Fruit fly (Drosophila melanogaster) whole organism, embryonic: ENCODE results near the gene Sox21a.

Experiments
- Blimp-1 ChIP-seq: fragments of 200-800 bp; sonication (Bioruptor generic); optimal IDR thresholded peaks from 3 replicates; lab custom pipeline; 2018; ENCODE audit warnings: missing biosample characterization, missing genetic modification characterization, mild to moderate bottlenecking, moderate library complexity, missing genetic modification reagents
- BtbVII ChIP-seq: fragments of 200-800 bp; sonication (Bioruptor generic); optimal IDR thresholded peaks from 3 replicates; lab custom pipeline; 2017; ENCODE audit warnings: missing biosample characterization, mild to moderate bottlenecking, missing genetic modification characterization
- C15 ChIP-seq: fragments of 200-800 bp; sonication (Bioruptor generic); IDR thresholded peaks from 3 replicates; pipeline ENCODE4 v1.3.6; 2022; ENCODE audit warnings: missing biosample characterization, missing genetic modification characterization
- CG10366 ChIP-seq: fragments of 200-800 bp; sonication (Bioruptor generic); IDR thresholded peaks from 2 replicates; pipeline ENCODE4 v1.3.6; 2022; ENCODE audit warnings: missing biosample characterization, missing genetic modification characterization
- CG10979 ChIP-seq: fragments of 200-800 bp; sonication (Bioruptor generic); optimal IDR thresholded peaks from 2 replicates; lab custom pipeline; 2018; ENCODE audit warnings: missing biosample characterization, mild to moderate bottlenecking, missing genetic modification characterization, moderate library complexity
- CG11456 ChIP-seq: fragments of 200-800 bp; sonication (Bioruptor generic); IDR thresholded peaks from 3 replicates; pipeline ENCODE4 v1.3.6; 2022; ENCODE audit warnings: missing biosample characterization, missing genetic modification characterization
- CG11560 ChIP-seq: fragments of 200-800 bp; sonication (Bioruptor generic); IDR thresholded peaks from 3 replicates; pipeline ENCODE4 v1.3.6; 2022; ENCODE audit warnings: missing biosample characterization, missing genetic modification characterization
- CG12219 ChIP-seq: fragments of 200-800 bp; sonication (Bioruptor generic); optimal IDR thresholded peaks from 3 replicates; lab custom pipeline; 2018; ENCODE audit warnings: missing biosample characterization, mild to moderate bottlenecking, missing genetic modification characterization
- CG12391 ChIP-seq: fragments of 200-800 bp; sonication (Bioruptor generic); optimal IDR thresholded peaks from 3 replicates; lab custom pipeline; 2018; ENCODE audit warnings: missing biosample characterization, mild to moderate bottlenecking, missing genetic modification characterization, moderate library complexity
- CG14014 ChIP-seq: fragments of 200-800 bp; sonication (Bioruptor generic); IDR thresholded peaks from 2 replicates; pipeline ENCODE4 v1.3.6; 2022; ENCODE audit warnings: missing biosample characterization, missing genetic modification characterization
- CG14667 ChIP-seq: fragments of 200-800 bp; sonication (Bioruptor generic); IDR thresholded peaks from 2 replicates; pipeline ENCODE4 v1.3.6; 2022; ENCODE audit warnings: missing biosample characterization, missing genetic modification characterization
- CG1602 ChIP-seq: fragments of 200-800 bp; sonication (Bioruptor generic); optimal IDR thresholded peaks from 3 replicates; lab custom pipeline; 2016; ENCODE audit warnings: missing biosample characterization, missing genetic modification characterization
- CG32532 ChIP-seq: fragments of 200-800 bp; sonication (Bioruptor generic); IDR thresholded peaks from 2 replicates; pipeline ENCODE4 v1.3.6; 2022; ENCODE audit warnings: missing biosample characterization, missing genetic modification characterization
- CG3407 ChIP-seq: fragments of 200-800 bp; sonication (Bioruptor generic); optimal IDR thresholded peaks from 2 replicates; lab custom pipeline; 2018; ENCODE audit warnings: missing biosample characterization, mild to moderate bottlenecking, missing genetic modification characterization
- CG34376 ChIP-seq: fragments of 200-800 bp; sonication (Bioruptor generic); optimal IDR thresholded peaks from 2 replicates; lab custom pipeline; 2018; ENCODE audit warnings: missing biosample characterization, mild to moderate bottlenecking, missing genetic modification characterization
- CG4328 ChIP-seq: fragments of 200-800 bp; sonication (Bioruptor generic); optimal IDR thresholded peaks from 3 replicates; lab custom pipeline; 2017; ENCODE audit warnings: missing biosample characterization, missing genetic modification reagents, missing genetic modification characterization
- CG5245 ChIP-seq: fragments of 200-800 bp; sonication (Bioruptor generic); optimal IDR thresholded peaks from 3 replicates; lab custom pipeline; 2016; ENCODE audit warnings: missing biosample characterization, missing genetic modification characterization
- CG6683 ChIP-seq: fragments of 200-800 bp; sonication (Bioruptor generic); optimal IDR thresholded peaks from 2 replicates; lab custom pipeline; 2017; ENCODE audit warnings: missing biosample characterization, mild to moderate bottlenecking, missing genetic modification characterization, missing genetic modification reagents
- CG6765 ChIP-seq: fragments of 200-800 bp; sonication (Bioruptor generic); optimal IDR thresholded peaks from 3 replicates; lab custom pipeline; 2017; ENCODE audit warnings: missing biosample characterization, mild to moderate bottlenecking, missing genetic modification characterization
- CG6813 ChIP-seq: fragments of 200-800 bp; sonication (Bioruptor generic); optimal IDR thresholded peaks from 2 replicates; lab custom pipeline; 2017; ENCODE audit warnings: missing biosample characterization, missing genetic modification characterization, mild to moderate bottlenecking, moderate library complexity, missing genetic modification reagents
- CTCF ChIP-seq: fragments of 200-800 bp; sonication (Bioruptor generic); optimal IDR thresholded peaks from 2 replicates; lab custom pipeline; 2017; ENCODE audit warnings: missing biosample characterization, mild to moderate bottlenecking, missing genetic modification characterization, moderate library complexity
- Dref ChIP-seq: fragments of 200-800 bp; sonication (Bioruptor generic); IDR thresholded peaks from 2 replicates; pipeline ENCODE4 v1.3.6; 2022; ENCODE audit warnings: missing biosample characterization, missing genetic modification characterization
- E2f2 ChIP-seq: fragments of 200-800 bp; sonication (Bioruptor generic); IDR thresholded peaks from 2 replicates; pipeline ENCODE4 v1.3.6; 2022; ENCODE audit warnings: missing biosample characterization, missing genetic modification characterization
- HmgZ ChIP-seq: fragments of 200-800 bp; sonication (Bioruptor generic); optimal IDR thresholded peaks from 2 replicates; lab custom pipeline; 2018; ENCODE audit warnings: missing biosample characterization, mild to moderate bottlenecking, missing genetic modification characterization
- Hr39 ChIP-seq: fragments of >200 bp; optimal IDR thresholded peaks from 2 replicates; lab custom pipeline; 2017
- Oli ChIP-seq: fragments of 200-800 bp; sonication (Bioruptor generic); optimal IDR thresholded peaks from 2 replicates; lab custom pipeline; 2018; ENCODE audit warnings: missing biosample characterization, mild to moderate bottlenecking, missing genetic modification characterization, moderate library complexity
- Poxn ChIP-seq: fragments of 200-800 bp; sonication (Bioruptor generic); IDR thresholded peaks from 2 replicates; pipeline ENCODE4 v1.3.6; 2022; ENCODE audit warnings: missing biosample characterization, missing genetic modification characterization
- Stat92E ChIP-seq, 3 experiments: fragments of >200 bp in 2 of 3; fragments of 200-800 bp in 1 of 3; sonication (Bioruptor generic) in 1 of 3; optimal IDR thresholded peaks; 2 replicates each; lab custom pipeline; 2017 to 2019; ENCODE audit warnings: missing biosample characterization in 3 of 3, missing genetic modification characterization in 3 of 3, mild to moderate bottlenecking in 1 of 3, moderate library complexity in 1 of 3
- ase ChIP-seq: fragments of 200-800 bp; sonication (Bioruptor generic); IDR thresholded peaks from 3 replicates; pipeline ENCODE4 v1.3.6; 2022; ENCODE audit warnings: missing biosample characterization, missing genetic modification characterization
- cad ChIP-seq: fragments of >200 bp; optimal IDR thresholded peaks from 2 replicates; lab custom pipeline; 2017; ENCODE audit warnings: missing biosample characterization, missing genetic modification characterization
- ems ChIP-seq: fragments of 200-800 bp; sonication (Bioruptor generic); optimal IDR thresholded peaks from 3 replicates; lab custom pipeline; 2016; ENCODE audit warnings: missing biosample characterization, missing genetic modification characterization
- eyg ChIP-seq: fragments of 200-800 bp; sonication (Bioruptor generic); optimal IDR thresholded peaks from 3 replicates; lab custom pipeline; 2016; ENCODE audit warnings: missing biosample characterization, missing genetic modification characterization
- fd96Cb ChIP-seq: fragments of 200-800 bp; sonication (Bioruptor generic); optimal IDR thresholded peaks from 2 replicates; lab custom pipeline; 2018; ENCODE audit warnings: missing biosample characterization, mild to moderate bottlenecking, missing genetic modification characterization, moderate library complexity
- grau ChIP-seq: fragments of 200-800 bp; optimal IDR thresholded peaks from 3 replicates; lab custom pipeline; 2019; ENCODE audit warnings: missing biosample characterization, mild to moderate bottlenecking, missing genetic modification characterization, moderate library complexity
- h ChIP-seq: fragments of >200 bp; optimal IDR thresholded peaks from 2 replicates; lab custom pipeline; 2017
- hb ChIP-seq: fragments of 200-800 bp; sonication (Bioruptor generic); IDR thresholded peaks from 3 replicates; pipeline ENCODE4 v1.3.6; 2022; ENCODE audit warnings: missing biosample characterization, missing genetic modification characterization; ENCODE audit not compliant: partially characterized antibody
- insv ChIP-seq, 2 experiments: fragments of 200-800 bp; sonication (Bioruptor generic); optimal IDR thresholded peaks; 3 replicates each; lab custom pipeline; 2016 to 2018; ENCODE audit warnings: missing biosample characterization in 2 of 2, missing genetic modification characterization in 2 of 2
- klu ChIP-seq: fragments of 200-800 bp; sonication (Bioruptor generic); IDR thresholded peaks from 2 replicates; pipeline ENCODE4 v1.3.6; 2022; ENCODE audit warnings: missing biosample characterization, missing genetic modification characterization
- lbe ChIP-seq: fragments of 200-800 bp; sonication (Bioruptor generic); optimal IDR thresholded peaks from 2 replicates; lab custom pipeline; 2016; ENCODE audit warnings: missing biosample characterization, mild to moderate bottlenecking, missing genetic modification characterization
- nom ChIP-seq: fragments of 200-800 bp; sonication (Bioruptor generic); optimal IDR thresholded peaks from 2 replicates; lab custom pipeline; 2017; ENCODE audit warnings: missing biosample characterization, missing genetic modification characterization, mild to moderate bottlenecking, moderate library complexity, missing genetic modification reagents
- org-1 ChIP-seq: fragments of 200-800 bp; sonication (Bioruptor generic); optimal IDR thresholded peaks from 2 replicates; lab custom pipeline; 2017; ENCODE audit warnings: missing biosample characterization, missing genetic modification characterization
- pros ChIP-seq: fragments of 200-800 bp; sonication (Bioruptor generic); optimal IDR thresholded peaks from 3 replicates; lab custom pipeline; 2019; ENCODE audit warnings: missing biosample characterization, mild to moderate bottlenecking, missing genetic modification characterization, moderate library complexity
- repo ChIP-seq: fragments of 200-800 bp; sonication (Bioruptor generic); optimal IDR thresholded peaks from 2 replicates; lab custom pipeline; 2016; ENCODE audit warnings: missing biosample characterization, missing genetic modification characterization
- sim ChIP-seq: fragments of 200-800 bp; sonication (Bioruptor generic); IDR thresholded peaks from 2 replicates; pipeline ENCODE4 v1.3.6; 2022; ENCODE audit warnings: missing biosample characterization, missing genetic modification characterization
- slou ChIP-seq: fragments of 200-800 bp; sonication (Bioruptor generic); optimal IDR thresholded peaks from 3 replicates; lab custom pipeline; 2016; ENCODE audit warnings: missing biosample characterization, missing genetic modification characterization
- tgo ChIP-seq: fragments of 200-800 bp; sonication (Bioruptor generic); IDR thresholded peaks from 3 replicates; pipeline ENCODE4 v1.3.6; 2022; ENCODE audit warnings: missing biosample characterization, missing genetic modification characterization
- tio ChIP-seq: fragments of 200-800 bp; sonication (Bioruptor generic); optimal IDR thresholded peaks from 2 replicates; lab custom pipeline; 2017; ENCODE audit warnings: missing biosample characterization, missing genetic modification characterization, inconsistent platforms
- ttk ChIP-seq: fragments of 200-800 bp; sonication (Bioruptor generic); IDR thresholded peaks from 2 replicates; pipeline ENCODE4 v2.1.2; 2022; ENCODE audit warnings: missing biosample characterization, missing genetic modification characterization
- unpg ChIP-seq: fragments of 200-800 bp; sonication (Bioruptor generic); optimal IDR thresholded peaks from 3 replicates; lab custom pipeline; 2018; ENCODE audit warnings: missing biosample characterization, mild to moderate bottlenecking, missing genetic modification characterization, moderate library complexity
- usp ChIP-seq: fragments of >200 bp; optimal IDR thresholded peaks from 2 replicates; lab custom pipeline; 2017; ENCODE audit warnings: missing biosample characterization, missing genetic modification characterization
- zen ChIP-seq: fragments of 200-800 bp; sonication (Bioruptor generic); optimal IDR thresholded peaks from 3 replicates; lab custom pipeline; 2018; ENCODE audit warnings: missing biosample characterization, mild to moderate bottlenecking, missing genetic modification characterization, moderate library complexity
- zfh1 ChIP-seq: fragments of 200-800 bp; sonication (Bioruptor generic); IDR thresholded peaks from 3 replicates; pipeline ENCODE4 v1.3.6; 2022; ENCODE audit warnings: missing biosample characterization, missing genetic modification characterization

Sox21a gene

dm6 chr3L:14131274-14131989, 23.5 kb upstream of the Sox21a start, which contains the start of gene Sox21b (continued):
- TF ChIP-seq unpg = no peak
- no peak for TF ChIP-seq CG6765 (GFP tag; lab: Kevin White, UChicago)
- TF ChIP-seq hb (GFP tag; lab: Robert Waterston, UW) = no peak
- no peak for TF ChIP-seq CG12219 (GFP tag; lab: Kevin White, UChicago)
- TF ChIP-seq CG14667 = no peak
- TF ChIP-seq h (lab: Kevin White, UChicago) = no peak
- TF ChIP-seq eyg (GFP tag; lab: Kevin White, UChicago) = no peak
- TF ChIP-seq CG3407 (GFP tag; lab: Kevin White, UChicago) = no peak
- TF ChIP-seq CG1602 (GFP tag; lab: Kevin White, UChicago) = no peak
- no peak for TF ChIP-seq CG4328 (GFP tag; lab: Kevin White, UChicago)
- TF ChIP-seq Blimp-1 (GFP tag; lab: Kevin White, UChicago) = no peak
- TF ChIP-seq BtbVII = no peak
- no peak for TF ChIP-seq Hr39 (lab: Kevin White, UChicago)
- TF ChIP-seq C15 (GFP tag; lab: Robert Waterston, UW) = no peak
- peak; percentile 73 for TF ChIP-seq nom
- no peak for TF ChIP-seq CG12391 (tag; lab: Kevin White, UChicago)
- TF ChIP-seq CG11456 (GFP tag; lab: Robert Waterston, UW) = no peak
- no peak for TF ChIP-seq CG6683 (GFP tag; lab: Kevin White, UChicago)
- no peak for TF ChIP-seq CG11560
- no peak; the same call in 2 of the 3 replicates for TF ChIP-seq ase (GFP tag; lab: Robert Waterston, UW)
- TF ChIP-seq sim (GFP tag; lab: Robert Waterston, UW) = no peak
- peak; percentile 39; the same call in 1 of the 2 replicates for TF ChIP-seq ttk
- TF ChIP-seq tgo (GFP tag; lab: Robert Waterston, UW) = no peak
- no peak for TF ChIP-seq tio (GFP tag; lab: Kevin White, UChicago)
- TF ChIP-seq Poxn = no peak
- no peak for TF ChIP-seq pros
- no peak for TF ChIP-seq CG6813 (GFP tag; lab: Kevin White, UChicago)
- TF ChIP-seq cad = no peak
- no peak for TF ChIP-seq org-1 (GFP tag; lab: Kevin White, UChicago)
- no peak for TF ChIP-seq CG34376 (GFP tag; lab: Kevin White, UChicago)
- TF ChIP-seq E2f2 (GFP tag; lab: Robert Waterston, UW) = no peak
- TF ChIP-seq CG14014 = no peak
- TF ChIP-seq CG32532 (GFP tag; lab: Robert Waterston, UW) = no peak
- TF ChIP-seq HmgZ (tag; lab: Kevin White, UChicago) = no peak
- no peak for TF ChIP-seq klu
- TF ChIP-seq CG5245 (GFP tag; lab: Kevin White, UChicago) = no peak
- no peak for TF ChIP-seq ems (GFP tag; lab: Kevin White, UChicago)
- no peak for TF ChIP-seq Stat92E (GFP tag; optimal IDR thresholded peaks at IDR 0.05; lab: Kevin White, UChicago)
- no peak for TF ChIP-seq zen (tag; lab: Kevin White, UChicago)
- TF ChIP-seq zfh1 (GFP tag; lab: Robert Waterston, UW) = no peak
- no peak for TF ChIP-seq repo
- TF ChIP-seq insv (GFP tag; optimal IDR thresholded peaks at IDR 0.05; lab: Kevin White, UChicago) = peak; percentile 74 to 95
- TF ChIP-seq fd96Cb = no peak
- no peak for TF ChIP-seq Dref (GFP tag; lab: Robert Waterston, UW)
- TF ChIP-seq CTCF (GFP tag; lab: Kevin White, UChicago) = no peak
- no peak for TF ChIP-seq slou (GFP tag; lab: Kevin White, UChicago)
- TF ChIP-seq grau = no peak
- TF ChIP-seq CG10366 = no peak
- no peak for TF ChIP-seq Oli (tag; lab: Kevin White, UChicago)
- TF ChIP-seq CG10979 (tag; lab: Kevin White, UChicago) = no peak
- TF ChIP-seq lbe (GFP tag; lab: Kevin White, UChicago) = no peak
- no peak for TF ChIP-seq usp (GFP tag; lab: Kevin White, UChicago)
